Fruit fly (Drosophila melanogaster): ENCODE data around the gene bru2.
A peak's percentile ranks its signal among the peaks of the same experiment; 100 is the strongest.

Gene bru2

DNA sequence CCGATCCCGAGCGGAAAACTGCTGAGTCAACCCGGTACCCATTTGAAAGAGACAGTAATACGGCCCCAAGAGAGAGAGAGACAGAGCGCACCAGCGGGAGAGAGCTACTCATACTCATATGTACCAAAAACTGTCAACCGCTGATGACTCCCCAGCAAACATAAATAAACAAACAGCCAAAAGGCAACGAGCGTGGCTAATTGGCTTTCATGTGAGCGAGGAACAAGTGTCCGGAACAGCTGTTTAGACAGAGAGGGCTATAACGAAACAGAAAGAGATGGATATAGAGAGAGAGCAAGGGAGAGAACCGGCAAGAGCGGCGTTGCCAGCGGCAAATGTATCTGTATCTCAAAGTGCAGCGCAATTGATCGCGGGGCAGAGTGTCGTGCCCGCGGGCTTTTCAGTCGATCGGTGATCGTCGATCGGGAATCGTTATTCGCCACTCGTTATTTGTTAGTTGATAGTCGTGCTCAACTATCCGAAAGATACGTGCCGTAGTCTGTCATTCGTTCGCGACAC is 22.0 kb downstream of the bru2 start (continued):
- TF ChIP-seq pfk (GFP tag; optimal IDR thresholded peaks at IDR 0.05) (peak; percentile 30), lov (optimal IDR thresholded peaks at IDR 0.05) (no peak), lov (GFP tag; IDR thresholded peaks at IDR 0.05) (no peak), HLH4C (GFP tag; IDR thresholded peaks at IDR 0.05; ENCODE audit: partially characterized antibody) (no peak), E2f1 (GFP tag; IDR thresholded peaks at IDR 0.05) (no peak; the same call in 1 of the 2 replicates), pita (GFP tag; optimal IDR thresholded peaks at IDR 0.05) (no peak), CG9817 (tag; optimal IDR thresholded peaks at IDR 0.05) (no peak), CG17912 (GFP tag; optimal IDR thresholded peaks at IDR 0.05) (peak; percentile 27), CG8944 (GFP tag; optimal IDR thresholded peaks at IDR 0.05) (no peak), CG17612 (GFP tag; IDR thresholded peaks at IDR 0.05) (no peak), CG16813 (GFP tag; IDR thresholded peaks at IDR 0.05; ENCODE audit: partially characterized antibody) (no peak), tap (tag; optimal IDR thresholded peaks at IDR 0.05) (peak; percentile 29), CG8281 (tag; optimal IDR thresholded peaks at IDR 0.05) (peak; percentile 27), CG4282 (GFP tag; optimal IDR thresholded peaks at IDR 0.05) (no peak), Nf-YB (GFP tag; optimal IDR thresholded peaks at IDR 0.05) (peak; percentile 59), Ptx1 (GFP tag; IDR thresholded peaks at IDR 0.05) (no peak), CG11247 (GFP tag; IDR thresholded peaks at IDR 0.05) (no peak), kah (GFP tag; optimal IDR thresholded peaks at IDR 0.05) (peak; percentile 96), Fer2 (tag; optimal IDR thresholded peaks at IDR 0.05) (no peak), CG12942 (GFP tag; optimal IDR thresholded peaks at IDR 0.05) (no peak), bigmax (GFP tag; optimal IDR thresholded peaks at IDR 0.05) (no peak), row (GFP tag; IDR thresholded peaks at IDR 0.05) (no peak; the same call in 2 of the 3 replicates), HLH54F (GFP tag; optimal IDR thresholded peaks at IDR 0.05) (no peak), HHEX (GFP tag; optimal IDR thresholded peaks at IDR 0.05) (peak; percentile 47), sens (GFP tag) (peak; percentile 70), YL-1 (GFP tag; optimal IDR thresholded peaks at IDR 0.05) (no peak), vvl (GFP tag; IDR thresholded peaks at IDR 0.05) (peak; percentile 67; the same call in 1 of the 2 replicates), CG31441 (GFP tag; IDR thresholded peaks at IDR 0.05) (peak; percentile 23; the same call in 1 of the 2 replicates), slou (GFP tag; optimal IDR thresholded peaks at IDR 0.05) (no peak), pan (optimal IDR thresholded peaks at IDR 0.05) (no peak), pan (GFP tag; optimal IDR thresholded peaks at IDR 0.05 in 1 of 2, IDR thresholded peaks at IDR 0.05 in 1 of 2) (no peak), cwo (GFP tag; optimal IDR thresholded peaks at IDR 0.05) (peak; percentile 33), CG34224 (GFP tag; IDR thresholded peaks at IDR 0.05; ENCODE audit: partially characterized antibody) (no peak), org-1 (GFP tag; optimal IDR thresholded peaks at IDR 0.05) (peak; percentile 44), C15 (GFP tag; IDR thresholded peaks at IDR 0.05) (no peak), CG7556 (GFP tag; optimal IDR thresholded peaks at IDR 0.05) (no peak), fu2 (GFP tag; optimal IDR thresholded peaks at IDR 0.05) (no peak), toy (GFP tag; IDR thresholded peaks at IDR 0.05) (no peak), run (tag; optimal IDR thresholded peaks at IDR 0.05) (peak; percentile 22), ATbp (GFP tag; optimal IDR thresholded peaks at IDR 0.05) (peak; percentile 68), kay (GFP tag; optimal IDR thresholded peaks at IDR 0.05) (peak; percentile 9), zen (tag; optimal IDR thresholded peaks at IDR 0.05) (no peak), luna (GFP tag; optimal IDR thresholded peaks at IDR 0.05) (no peak), CG3726 (GFP tag; IDR thresholded peaks at IDR 0.05) (no peak), trem (tag; optimal IDR thresholded peaks at IDR 0.05) (no peak), CG6765 (GFP tag; optimal IDR thresholded peaks at IDR 0.05) (peak; percentile 52), CG8089 (GFP tag; optimal IDR thresholded peaks at IDR 0.05) (no peak), ab (GFP tag; optimal IDR thresholded peaks at IDR 0.05) (no peak), CG2889 (GFP tag; IDR thresholded peaks at IDR 0.05) (no peak), CG15269 (tag; optimal IDR thresholded peaks at IDR 0.05) (no peak), Max (GFP tag; optimal IDR thresholded peaks at IDR 0.05) (no peak), CG14050 (GFP tag; IDR thresholded peaks at IDR 0.05) (no peak)

All from whole organism, embryonic.